Worm (Caenorhabditis elegans): ENCODE results near the gene npr-33.

The npr-33 gene

DNA sequence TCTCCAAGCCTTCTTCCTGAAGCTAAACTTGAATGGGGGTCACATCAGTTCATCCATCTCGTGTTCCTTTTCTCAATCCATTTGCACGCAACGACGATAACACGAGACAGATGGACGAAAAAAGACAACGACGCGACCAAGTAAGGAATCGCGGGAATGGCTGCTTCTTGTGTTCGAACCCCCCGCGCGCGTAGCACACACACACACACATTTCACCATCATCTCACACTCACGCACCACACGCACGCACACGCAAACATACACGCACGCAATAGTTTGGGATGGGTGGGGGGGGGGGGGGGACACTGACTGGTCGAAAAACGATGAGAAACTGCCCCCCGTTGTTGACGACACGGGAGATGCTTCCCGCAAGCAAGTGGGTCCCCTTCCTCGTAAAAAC is 33.5 kb upstream of the npr-33 start (continued):
- TF ChIP-seq ces-1 (GFP tag; optimal IDR thresholded peaks at IDR 0.05) (no peak), hlh-11 (tag; optimal IDR thresholded peaks at IDR 0.05) (peak; percentile 46), mdl-1 (tag; optimal IDR thresholded peaks at IDR 0.05) (peak in 1 of 2 experiments; percentile 21), attf-4 (tag; optimal IDR thresholded peaks at IDR 0.05) (no peak), aly-2 (tag; optimal IDR thresholded peaks at IDR 0.05) (no peak), ceh-44 (GFP tag; IDR thresholded peaks at IDR 0.05) (no peak), hif-1 (tag; optimal IDR thresholded peaks at IDR 0.05) (peak in 1 of 2 experiments; percentile 8), mep-1 (tag; optimal IDR thresholded peaks at IDR 0.05) (no peak), nhr-76 (tag; optimal IDR thresholded peaks at IDR 0.05) (no peak), lin-29 (GFP tag; IDR thresholded peaks at IDR 0.05) (no peak), daf-8 (GFP tag; IDR thresholded peaks at IDR 0.05) (no peak), saeg-2 (GFP tag; IDR thresholded peaks at IDR 0.05) (no peak), php-3 (GFP tag; IDR thresholded peaks at IDR 0.05) (no peak), nhr-28 (tag; optimal IDR thresholded peaks at IDR 0.05) (peak; percentile 16), F26F4.8 (GFP tag; conservative IDR thresholded peaks at IDR 0.05) (no peak), ctbp-1 (GFP tag; IDR thresholded peaks at IDR 0.05) (no peak), ztf-11 (tag; optimal IDR thresholded peaks at IDR 0.05) (no peak), ceh-82 (tag; optimal IDR thresholded peaks at IDR 0.05) (no peak), madf-9 (GFP tag; conservative IDR thresholded peaks at IDR 0.05) (no peak), T26A8.4 (GFP tag; IDR thresholded peaks at IDR 0.05) (no peak), zag-1 (tag; optimal IDR thresholded peaks at IDR 0.05) (no peak), dpl-1 (GFP tag; optimal IDR thresholded peaks at IDR 0.05) (no peak), mes-2 (tag; optimal IDR thresholded peaks at IDR 0.05; ENCODE audit: poor library complexity, severe bottlenecking) (no peak), F37D6.2 (tag; optimal IDR thresholded peaks at IDR 0.05) (no peak), lim-7 (GFP tag; IDR thresholded peaks at IDR 0.05) (no peak), F44E2.7 (GFP tag; IDR thresholded peaks at IDR 0.05) (no peak), mxl-3 (GFP tag; optimal IDR thresholded peaks at IDR 0.05) (peak; percentile 75), Y48G9A.11 (GFP tag; IDR thresholded peaks at IDR 0.05) (no peak), cey-2 (tag; optimal IDR thresholded peaks at IDR 0.05; ENCODE audit: borderline replicate concordance, insufficient read depth) (no peak), fkh-10 (GFP tag; optimal IDR thresholded peaks at IDR 0.05) (no peak), pha-4 (GFP tag; IDR thresholded peaks at IDR 0.05) (no peak), pha-4 (tag; optimal IDR thresholded peaks at IDR 0.05) (no peak), R02D3.7 (tag; optimal IDR thresholded peaks at IDR 0.05) (no peak), Y105C5A.15 (GFP tag; IDR thresholded peaks at IDR 0.05) (no peak), egl-43 (GFP tag; IDR thresholded peaks at IDR 0.05) (peak; percentile 57; the same call in 1 of the 2 replicates), zip-11 (GFP tag; IDR thresholded peaks at IDR 0.05) (no peak), vab-7 (GFP tag; IDR thresholded peaks at IDR 0.05) (no peak), set-16 (GFP tag; IDR thresholded peaks at IDR 0.05) (peak; percentile 46), Y5F2A.4 (GFP tag; optimal IDR thresholded peaks at IDR 0.05) (no peak), nhr-41 (GFP tag; IDR thresholded peaks at IDR 0.05) (no peak), pqm-1 (tag; optimal IDR thresholded peaks at IDR 0.05) (no peak), dve-1 (tag; optimal IDR thresholded peaks at IDR 0.05; ENCODE audit: insufficient read depth) (no peak), spr-1 (tag; optimal IDR thresholded peaks at IDR 0.05) (no peak), tra-1 (GFP tag; IDR thresholded peaks at IDR 0.05) (no peak), dmd-8 (GFP tag; IDR thresholded peaks at IDR 0.05) (no peak), ceh-32 (tag; optimal IDR thresholded peaks at IDR 0.05; ENCODE audit: poor library complexity) (no peak), tag-97 (GFP tag; IDR thresholded peaks at IDR 0.05) (no peak), F10B5.3 (tag; optimal IDR thresholded peaks at IDR 0.05) (no peak), snpc-4 (tag; optimal IDR thresholded peaks at IDR 0.05) (no peak), unc-39 (tag; optimal IDR thresholded peaks at IDR 0.05) (no peak), ZK546.5 (tag; optimal IDR thresholded peaks at IDR 0.05) (no peak)
